Worm (Caenorhabditis elegans) whole organism, mixed stage, embryonic: ENCODE data around the gene F07C3.9.

ENCODE experiments used
- cnd-1 ChIP-seq: fragments of 200-800 bp; sonication (Bioruptor generic); optimal IDR thresholded peaks from 2 replicates; lab custom pipeline; 2018; ENCODE audit warnings: mild to moderate bottlenecking, missing genetic modification characterization, missing compliant biosample characterization
- drap-1 ChIP-seq: fragments of 200-800 bp; sonication (Bioruptor generic); optimal IDR thresholded peaks from 3 replicates; lab custom pipeline; 2018; ENCODE audit warnings: mild to moderate bottlenecking, missing genetic modification characterization, missing compliant biosample characterization
- elt-3 ChIP-seq: fragments of 150-350 bp; optimal IDR thresholded peaks from 2 replicates; lab custom pipeline; 2014; ENCODE audit warnings: missing biosample characterization, missing genetic modification characterization
- lin-32 ChIP-seq: fragments of 200-800 bp; sonication (Bioruptor generic); optimal IDR thresholded peaks from 2 replicates; lab custom pipeline; 2018; ENCODE audit warnings: mild to moderate bottlenecking, missing genetic modification characterization, missing compliant biosample characterization
- mep-1 ChIP-seq: fragments of 150-350 bp; optimal IDR thresholded peaks from 2 replicates; lab custom pipeline; 2017; ENCODE audit warnings: missing biosample characterization, missing genetic modification reagents, missing genetic modification characterization, inconsistent platforms
- nhr-76 ChIP-seq: sonication (generic microtip); optimal IDR thresholded peaks from 2 replicates; lab custom pipeline; 2017; ENCODE audit warnings: missing biosample characterization, missing genetic modification characterization
- pha-4 ChIP-seq: fragments of 150-350 bp; optimal IDR thresholded peaks from 2 replicates; lab custom pipeline; 2018; ENCODE audit warnings: missing biosample characterization, missing genetic modification reagents, missing genetic modification characterization
- unc-39 ChIP-seq: fragments of 150-350 bp; optimal IDR thresholded peaks from 2 replicates; lab custom pipeline; 2014; ENCODE audit warnings: missing biosample characterization, missing genetic modification characterization
- unc-62 ChIP-seq: fragments of 150-350 bp; optimal IDR thresholded peaks from 2 replicates; lab custom pipeline; 2014; ENCODE audit warnings: missing biosample characterization, missing genetic modification reagents, missing genetic modification characterization
- ztf-11 ChIP-seq: fragments of 150-350 bp; optimal IDR thresholded peaks from 2 replicates; lab custom pipeline; 2014; ENCODE audit warnings: missing biosample characterization, missing genetic modification characterization

DNA sequence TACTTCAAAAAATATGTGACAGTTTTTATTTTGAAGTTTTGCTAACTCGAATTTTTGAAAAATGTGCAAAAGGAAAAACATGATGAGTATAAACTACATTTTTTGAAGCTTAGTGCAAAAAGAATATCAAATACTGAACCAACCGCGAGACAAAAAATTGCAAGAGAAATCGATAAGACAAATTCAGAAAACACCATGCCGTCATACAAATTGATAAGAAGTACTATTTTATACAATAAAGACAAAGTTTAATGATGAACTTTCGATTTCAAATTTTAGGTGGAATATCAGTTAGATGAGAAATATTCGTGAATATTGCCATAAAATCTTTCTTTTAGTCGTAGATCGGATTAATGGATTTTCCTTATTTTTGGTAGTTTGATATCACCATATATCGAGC, 8.3 kb upstream of the F07C3.9 start:
- TF ChIP-seq lin-32 (GFP tag; lab: Kevin White, UChicago) = no peak
- TF ChIP-seq unc-39 (tag; lab: Kevin White, UChicago) = no peak
- TF ChIP-seq ztf-11 (tag; lab: Kevin White, UChicago) = no peak
- TF ChIP-seq mep-1 (tag; lab: Kevin White, UChicago) = no peak
- TF ChIP-seq elt-3 = no peak
- TF ChIP-seq nhr-76 (tag; lab: Kevin White, UChicago) = no peak
- TF ChIP-seq cnd-1 (tag; lab: Kevin White, UChicago) = no peak
- TF ChIP-seq drap-1 = no peak
- no peak for TF ChIP-seq unc-62 (GFP tag; lab: Kevin White, UChicago)
- TF ChIP-seq pha-4 (tag; lab: Kevin White, UChicago) = no peak
